Fruit fly (Drosophila melanogaster) S2 (cell line): ENCODE measurements around the gene CG12268.

ENCODE experiments used
- CG8478 ChIP-seq: fragments of >200 bp; optimal IDR thresholded peaks from 2 replicates; lab custom pipeline; 2018
- CTCF ChIP-seq, 2 experiments: fragments of >200 bp; optimal IDR thresholded peaks; 2 replicates each; lab custom pipeline; 2018

dm6 chr3R:23914415-23915041 is 33.7 kb downstream of the CG12268 start:
- TF ChIP-seq CTCF (optimal IDR thresholded peaks at IDR 0.05; lab: Kevin White, UChicago) (no peak), CG8478 (lab: Kevin White, UChicago) (no peak)
